Fruit fly (Drosophila melanogaster): Measurements from ENCODE around the gene CG43800.

DNA sequence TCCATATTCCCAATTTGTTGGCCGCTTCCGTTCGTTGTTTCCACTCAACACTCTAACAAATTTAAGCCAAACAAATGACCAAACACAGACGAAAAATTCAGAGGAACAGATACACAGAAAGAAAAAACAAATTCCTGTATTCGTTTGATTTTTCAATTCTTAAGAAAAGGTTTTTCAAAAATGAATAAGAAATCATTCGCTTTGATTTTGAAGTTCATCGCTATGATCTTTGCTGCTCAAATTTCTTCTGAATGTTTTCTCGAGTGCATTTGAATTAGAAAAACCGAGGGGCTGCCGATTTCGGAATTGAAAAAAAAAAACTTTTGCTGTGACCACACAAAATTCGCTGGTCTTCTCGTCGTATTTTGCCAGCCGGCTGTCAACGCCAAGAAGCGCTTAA, 33.4 kb upstream of the CG43800 start:
- TF ChIP-seq gl (tag; optimal IDR thresholded peaks at IDR 0.05) (no peak), D1 (tag; optimal IDR thresholded peaks at IDR 0.05) (no peak)

All from whole organism, pupa.